Worm (Caenorhabditis elegans): Measurements from ENCODE around the gene F23D12.7.

ce11 chrX:14495075-14495474 is 41.4 kb upstream of the F23D12.7 start:
- TF ChIP-seq sox-4 (tag; optimal IDR thresholded peaks at IDR 0.05) (no peak), tbx-2 (tag; optimal IDR thresholded peaks at IDR 0.05) (no peak), fkh-10 (GFP tag; optimal IDR thresholded peaks at IDR 0.05) (no peak), ama-1 (optimal IDR thresholded peaks at IDR 0.05) (no peak), pha-4 (tag; optimal IDR thresholded peaks at IDR 0.05) (no peak), ceh-45 (GFP tag; IDR thresholded peaks at IDR 0.05) (no peak), ceh-6 (GFP tag; optimal IDR thresholded peaks at IDR 0.05) (no peak), ttx-3 (tag; optimal IDR thresholded peaks at IDR 0.05) (no peak), pag-3 (tag; optimal IDR thresholded peaks at IDR 0.05; ENCODE audit: borderline replicate concordance) (no peak), pha-2 (tag; optimal IDR thresholded peaks at IDR 0.05) (no peak), rnt-1 (tag; optimal IDR thresholded peaks at IDR 0.05) (no peak)

Measured in whole organism, late embryonic.